Worm (Caenorhabditis elegans) whole organism, L1 larva: ENCODE results near the gene ubc-8.

ENCODE experiments used
- aly-2 ChIP-seq: fragments of 150-350 bp; optimal IDR thresholded peaks from 2 replicates; lab custom pipeline; 2014; ENCODE audit warnings: missing biosample characterization, missing genetic modification characterization
- ama-1 ChIP-seq: fragments of 150-350 bp; optimal IDR thresholded peaks from 2 replicates; lab custom pipeline; 2014
- ceh-90 ChIP-seq: sonication (generic microtip); optimal IDR thresholded peaks from 2 replicates; lab custom pipeline; 2016; ENCODE audit warnings: missing genetic modification characterization, missing compliant biosample characterization
- dsc-1 ChIP-seq: sonication (generic microtip); optimal IDR thresholded peaks from 2 replicates; lab custom pipeline; 2016; ENCODE audit warnings: mild to moderate bottlenecking, missing genetic modification characterization, missing compliant biosample characterization
- efl-1 ChIP-seq, 4 experiments: fragments of 150-350 bp; optimal IDR thresholded peaks in 3 of 4; peaks in 1 of 4; 1 replicate in 1 of 4; 2 replicates in 3 of 4; lab custom pipeline; 2014; ENCODE audit warnings: missing biosample characterization in 2 of 4, missing genetic modification characterization in 2 of 4, missing genetic modification reagents in 2 of 4
- efl-3 ChIP-seq: fragments of 200-800 bp; sonication (Bioruptor generic); optimal IDR thresholded peaks from 2 replicates; lab custom pipeline; 2018; ENCODE audit warnings: mild to moderate bottlenecking, missing genetic modification characterization, missing compliant biosample characterization
- egl-13 ChIP-seq: sonication (generic microtip); optimal IDR thresholded peaks from 2 replicates; lab custom pipeline; 2016; ENCODE audit warnings: missing genotype, missing genetic modification reagents, missing genetic modification characterization, missing compliant biosample characterization
- elt-3 ChIP-seq, 6 experiments: fragments of 150-350 bp in 1 of 6; sonication (generic microtip); optimal IDR thresholded peaks; 2 replicates each; lab custom pipeline; 2017 to 2018; ENCODE audit warnings: missing biosample characterization in 6 of 6, missing genetic modification characterization in 6 of 6, inconsistent platforms in 1 of 6
- fkh-4 ChIP-seq: sonication (generic microtip); optimal IDR thresholded peaks from 2 replicates; lab custom pipeline; 2016; ENCODE audit warnings: missing compliant biosample characterization, missing genetic modification characterization, borderline replicate concordance
- fkh-8 ChIP-seq: sonication (generic microtip); optimal IDR thresholded peaks from 2 replicates; lab custom pipeline; 2016; ENCODE audit warnings: mild to moderate bottlenecking, missing genetic modification characterization, missing compliant biosample characterization
- grh-1 ChIP-seq: fragments of 200-800 bp; sonication (Bioruptor generic); IDR thresholded peaks from 2 replicates; pipeline ENCODE4 v1.3.6; 2022; ENCODE audit warnings: missing genetic modification reagents, missing genetic modification characterization, missing compliant biosample characterization
- hlh-4 ChIP-seq: sonication (generic microtip); optimal IDR thresholded peaks from 2 replicates; lab custom pipeline; 2016; ENCODE audit warnings: mild to moderate bottlenecking, missing genetic modification characterization, missing compliant biosample characterization
- lin-14 ChIP-seq: fragments of 200-800 bp; sonication (Bioruptor generic); optimal IDR thresholded peaks from 2 replicates; lab custom pipeline; 2018; ENCODE audit warnings: mild to moderate bottlenecking, missing genetic modification characterization, moderate library complexity, missing compliant biosample characterization
- lsy-2 ChIP-seq, 2 experiments: fragments of 150-350 bp; optimal IDR thresholded peaks; 2 replicates each; lab custom pipeline; 2014; ENCODE audit warnings: missing biosample characterization in 2 of 2, missing genetic modification characterization in 2 of 2
- mab-9 ChIP-seq: fragments of 200-800 bp; sonication (Bioruptor generic); IDR thresholded peaks from 2 replicates; pipeline ENCODE4 v1.3.6; 2022; ENCODE audit warnings: missing genetic modification reagents, missing genetic modification characterization, missing compliant biosample characterization
- mdl-1 ChIP-seq, 2 experiments: fragments of 150-350 bp; optimal IDR thresholded peaks; 2 replicates each; lab custom pipeline; 2014 to 2017; ENCODE audit warnings: missing biosample characterization in 2 of 2, missing genetic modification characterization in 2 of 2, inconsistent platforms in 1 of 2
- nhr-11 ChIP-seq: fragments of 150-350 bp; optimal IDR thresholded peaks from 2 replicates; lab custom pipeline; 2014; ENCODE audit warnings: missing biosample characterization, missing genetic modification characterization
- nhr-19 ChIP-seq: fragments of 200-800 bp; sonication (Bioruptor generic); conservative IDR thresholded peaks from 2 replicates; pipeline ENCODE4 v1.3.6; 2022; ENCODE audit warnings: missing genetic modification characterization, missing compliant biosample characterization
- nhr-20 ChIP-seq: sonication (generic microtip); optimal IDR thresholded peaks from 2 replicates; lab custom pipeline; 2016; ENCODE audit warnings: mild to moderate bottlenecking, missing genetic modification characterization, missing compliant biosample characterization
- nhr-47 ChIP-seq: sonication (generic microtip); optimal IDR thresholded peaks from 2 replicates; lab custom pipeline; 2016; ENCODE audit warnings: mild to moderate bottlenecking, missing genetic modification characterization, moderate library complexity, missing compliant biosample characterization
- nhr-71 ChIP-seq: sonication (generic microtip); optimal IDR thresholded peaks from 2 replicates; lab custom pipeline; 2016; ENCODE audit warnings: mild to moderate bottlenecking, missing genetic modification characterization, moderate library complexity, missing compliant biosample characterization
- nhr-76 ChIP-seq: sonication (generic microtip); optimal IDR thresholded peaks from 2 replicates; lab custom pipeline; 2017; ENCODE audit warnings: missing biosample characterization, missing genetic modification characterization
- nhr-77 ChIP-seq: fragments of 150-350 bp; optimal IDR thresholded peaks from 2 replicates; lab custom pipeline; 2014; ENCODE audit warnings: missing biosample characterization, missing genetic modification characterization
- nhr-85 ChIP-seq: sonication (generic microtip); peaks from one replicate; lab custom pipeline; 2016; ENCODE audit warnings: missing genetic modification characterization, inconsistent platforms, missing compliant biosample characterization
- pqm-1 ChIP-seq: sonication (generic microtip); optimal IDR thresholded peaks from 3 replicates; lab custom pipeline; 2017; ENCODE audit warnings: missing biosample characterization, missing genetic modification characterization
- snu-23 ChIP-seq: sonication (generic microtip); optimal IDR thresholded peaks from 2 replicates; lab custom pipeline; 2016; ENCODE audit warnings: missing genetic modification characterization, missing compliant biosample characterization
- swsn-7 ChIP-seq: sonication (generic microtip); optimal IDR thresholded peaks from 2 replicates; lab custom pipeline; 2016; ENCODE audit warnings: missing genetic modification characterization, missing compliant biosample characterization
- tbx-2 ChIP-seq: sonication (generic microtip); optimal IDR thresholded peaks from 2 replicates; lab custom pipeline; 2016; ENCODE audit warnings: missing genetic modification characterization, missing compliant biosample characterization
- tlp-1 ChIP-seq: fragments of 150-350 bp; optimal IDR thresholded peaks from 2 replicates; lab custom pipeline; 2014; ENCODE audit warnings: missing biosample characterization, missing genetic modification characterization
- unc-62 ChIP-seq: fragments of 150-350 bp; optimal IDR thresholded peaks from 2 replicates; lab custom pipeline; 2014; ENCODE audit warnings: missing biosample characterization, missing genetic modification reagents, missing genetic modification characterization
- zag-1 ChIP-seq: fragments of 150-350 bp; optimal IDR thresholded peaks from 2 replicates; lab custom pipeline; 2014; ENCODE audit warnings: missing biosample characterization, missing genetic modification characterization
- ztf-11 ChIP-seq, 2 experiments: sonication (generic microtip); optimal IDR thresholded peaks; 2 replicates each; lab custom pipeline; 2016 to 2017; ENCODE audit warnings: missing genetic modification characterization in 2 of 2, missing biosample characterization in 1 of 2, missing compliant biosample characterization in 1 of 2

Gene ubc-8

ce11 chrIV:2742470-2743044, 35.5 kb upstream of the ubc-8 start, which contains the start of gene nhr-277:
TSS of gene nhr-277 (plus strand) at chrIV:2742994.
- TF ChIP-seq elt-3 (tag; optimal IDR thresholded peaks at IDR 0.05; lab: Kevin White, UChicago) (no peak), efl-1 (optimal IDR thresholded peaks at IDR 0.05; lab: Kevin White, UChicago) (no peak), efl-1 (GFP tag; optimal IDR thresholded peaks at IDR 0.05 in 1 of 2; lab: Kevin White, UChicago) (peak in 1 of 2 experiments; percentile 11), nhr-85 (tag; lab: Kevin White, UChicago) (peak; percentile 9)

DNA sequence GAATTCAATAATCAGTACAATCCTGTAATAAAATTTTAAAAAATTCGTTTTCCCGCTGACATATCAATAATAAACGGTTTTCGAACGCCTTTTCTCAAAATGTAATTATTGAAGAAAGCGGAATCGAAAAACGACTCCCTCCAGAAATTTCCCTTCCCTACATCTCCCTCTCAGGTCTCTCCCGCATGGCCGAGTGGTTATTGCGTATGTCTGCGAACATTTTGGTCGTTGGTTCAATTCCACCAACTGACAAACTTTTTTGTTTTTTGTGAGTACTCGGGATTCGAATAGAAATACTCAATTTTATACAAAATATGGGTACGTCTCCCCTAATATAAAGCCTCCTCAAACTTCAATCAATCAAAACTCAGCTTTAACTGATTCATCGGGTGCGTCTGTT, 33.0 kb upstream of the ubc-8 start:
- peak; percentile 17; the same call in 1 of the 2 replicates for TF ChIP-seq nhr-19 (GFP tag; lab: Robert Waterston, UW)
- TF ChIP-seq, all 84 proteins: peak for 1; not testable (repeated sequence) for 83

- TF ChIP-seq efl-1 (optimal IDR thresholded peaks at IDR 0.05; lab: Kevin White, UChicago) (no peak), efl-1 (GFP tag; optimal IDR thresholded peaks at IDR 0.05 in 1 of 2; lab: Kevin White, UChicago) (peak in 1 of 2 experiments; percentile 40), tlp-1 (tag; lab: Kevin White, UChicago) (no peak)
- TF ChIP-seq, all 84 proteins: peak for 1
These were observed 31.4 kb upstream of the ubc-8 start for ce11 chrIV:2738466-2738865.

ce11 chrIV:2736575-2736974, 29.5 kb upstream of the ubc-8 start:
- TF ChIP-seq nhr-85 (tag; lab: Kevin White, UChicago) (no peak), aly-2 (tag; lab: Kevin White, UChicago) (no peak), lsy-2 (tag; optimal IDR thresholded peaks at IDR 0.05; lab: Kevin White, UChicago) (no peak), fkh-4 (tag; lab: Kevin White, UChicago) (no peak), swsn-7 (tag; lab: Kevin White, UChicago) (no peak), unc-62 (no peak), nhr-76 (tag; lab: Kevin White, UChicago) (no peak), tbx-2 (no peak), ceh-90 (tag; lab: Kevin White, UChicago) (no peak), pqm-1 (tag; lab: Kevin White, UChicago) (no peak), efl-3 (GFP tag; lab: Kevin White, UChicago) (no peak)

DNA sequence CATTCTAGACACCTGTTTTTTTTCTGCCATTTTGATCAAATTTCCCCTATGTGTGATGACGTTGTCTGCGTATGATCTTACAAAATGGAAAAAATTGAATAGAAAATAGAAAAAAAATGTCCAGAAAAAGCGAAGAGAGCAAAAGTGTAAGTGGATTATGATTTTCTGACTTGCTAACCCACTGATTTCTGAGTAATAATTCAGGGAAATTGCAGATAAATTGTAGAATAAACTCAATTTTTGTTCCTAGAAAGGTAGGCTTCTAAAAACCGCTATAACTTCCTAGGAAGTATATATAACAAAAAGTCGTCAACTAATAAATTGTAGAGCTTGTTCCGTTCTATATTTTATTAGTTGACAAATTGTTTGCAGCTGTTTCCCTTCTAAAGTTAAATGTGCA, 27.6 kb upstream of the ubc-8 start:
- peak; percentile 79 for TF ChIP-seq nhr-71 (tag; lab: Kevin White, UChicago)
- peak; percentile 39 for TF ChIP-seq hlh-4 (tag; lab: Kevin White, UChicago)
- no peak for TF ChIP-seq nhr-76 (tag; lab: Kevin White, UChicago)
- no peak for TF ChIP-seq ama-1
- no peak for TF ChIP-seq mab-9 (GFP tag; lab: Robert Waterston, UW)
- peak; percentile 75 for TF ChIP-seq nhr-47 (tag; lab: Kevin White, UChicago)
- TF ChIP-seq lin-14 (GFP tag; lab: Kevin White, UChicago): peak; percentile 47
- TF ChIP-seq nhr-20 (tag; lab: Kevin White, UChicago): peak; percentile 37
- no peak for TF ChIP-seq nhr-77 (tag; lab: Kevin White, UChicago)
- no peak for TF ChIP-seq zag-1 (tag; lab: Kevin White, UChicago)
- TF ChIP-seq dsc-1 (tag; lab: Kevin White, UChicago): peak; percentile 87
- TF ChIP-seq snu-23 (GFP tag; lab: Kevin White, UChicago): no peak
- TF ChIP-seq egl-13: no peak
- peak; percentile 3 for TF ChIP-seq nhr-11 (tag; lab: Kevin White, UChicago)
- TF ChIP-seq grh-1: no peak
- peak; percentile 93 for TF ChIP-seq fkh-8 (tag; lab: Kevin White, UChicago)
- peak in 1 of 2 experiments; percentile 23 for TF ChIP-seq lsy-2 (tag; optimal IDR thresholded peaks at IDR 0.05; lab: Kevin White, UChicago)
- TF ChIP-seq swsn-7 (tag; lab: Kevin White, UChicago): peak; percentile 44
- no peak for TF ChIP-seq mdl-1 (tag; optimal IDR thresholded peaks at IDR 0.05; lab: Kevin White, UChicago)
- TF ChIP-seq ztf-11 (tag; optimal IDR thresholded peaks at IDR 0.05; lab: Kevin White, UChicago): no peak
- TF ChIP-seq, all 84 proteins: peak for 10
